Fruit fly (Drosophila melanogaster) Kc167 (cell line): ENCODE data around the gene Cwc25.

ENCODE experiments used
- Myc ChIP-seq: fragments of >200 bp; optimal IDR thresholded peaks from 2 replicates; lab custom pipeline; 2017; ENCODE audit warnings: missing external identifiers
- Sin3A ChIP-seq: fragments of >200 bp; optimal IDR thresholded peaks from 2 replicates; lab custom pipeline; 2018; ENCODE audit warnings: missing external identifiers
- h ChIP-seq: fragments of >200 bp; optimal IDR thresholded peaks from 3 replicates; lab custom pipeline; 2018; ENCODE audit warnings: missing external identifiers
- psq ChIP-seq: fragments of >200 bp; optimal IDR thresholded peaks from 2 replicates; lab custom pipeline; 2017; ENCODE audit warnings: missing external identifiers
- ttk ChIP-seq: sonication (Bioruptor generic); optimal IDR thresholded peaks from 2 replicates; lab custom pipeline; 2017; ENCODE audit warnings: missing external identifiers

- no peak for TF ChIP-seq h
- no peak for TF ChIP-seq psq (lab: Kevin White, UChicago)
- TF ChIP-seq Sin3A (lab: Kevin White, UChicago), result no peak
- no peak for TF ChIP-seq Myc (lab: Kevin White, UChicago)
- TF ChIP-seq ttk, result no peak
Observed at dm6 chr2L:2730756-2731155, 14.1 kb upstream of the Cwc25 start.
